Worm (Caenorhabditis elegans): ENCODE measurements around the gene mbk-1.

Gene mbk-1

DNA sequence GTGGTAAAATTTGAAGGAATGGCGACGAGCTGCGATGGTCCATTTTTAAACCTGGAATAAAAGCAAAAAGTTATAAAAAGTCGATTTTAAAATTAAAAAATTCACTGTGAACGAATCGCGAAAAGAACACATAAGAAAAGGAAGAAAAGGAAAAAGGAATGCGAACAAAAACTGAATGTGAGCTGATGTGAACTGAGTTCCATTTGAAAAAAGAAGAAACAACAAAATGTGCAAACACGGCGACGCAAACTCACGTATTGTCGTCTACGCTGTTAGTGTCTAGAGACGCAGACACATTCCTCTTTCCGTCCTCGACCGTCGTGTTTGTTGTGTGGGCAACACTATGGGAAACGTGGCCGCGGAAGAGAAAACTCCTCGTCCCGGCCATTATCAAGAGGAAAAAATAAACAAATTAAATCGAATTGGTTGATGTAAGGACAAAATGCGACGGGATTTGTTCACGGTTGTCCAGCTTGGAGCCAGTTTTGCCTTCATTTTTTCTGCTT, 29.4 kb upstream of the mbk-1 start, which contains the start of the genes C27C12.1 and C27C12.4 (continued):
- TF ChIP-seq nhr-12 (tag; optimal IDR thresholded peaks at IDR 0.05) (no peak), ceh-88 (GFP tag; IDR thresholded peaks at IDR 0.05) (0 out of 2 replicates have a peak, but pooled peaks have one; percentile 47), nhr-47 (tag; optimal IDR thresholded peaks at IDR 0.05) (peak; percentile 93), ces-1 (GFP tag; optimal IDR thresholded peaks at IDR 0.05) (no peak), fkh-4 (tag; optimal IDR thresholded peaks at IDR 0.05; ENCODE audit: borderline replicate concordance) (peak; percentile 63), unc-130 (tag; optimal IDR thresholded peaks at IDR 0.05) (peak; percentile 84), tlp-1 (tag; optimal IDR thresholded peaks at IDR 0.05) (no peak), aly-2 (tag; optimal IDR thresholded peaks at IDR 0.05) (peak; percentile 45), nhr-11 (tag; optimal IDR thresholded peaks at IDR 0.05) (peak; percentile 47), dpl-1 (GFP tag; optimal IDR thresholded peaks at IDR 0.05) (peak; percentile 71 to 79 (median 79)), xbp-1 (tag; optimal IDR thresholded peaks at IDR 0.05) (peak; percentile 83), ceh-8 (GFP tag; optimal IDR thresholded peaks at IDR 0.05) (peak; percentile 25), F16B12.6 (tag; optimal IDR thresholded peaks at IDR 0.05) (peak; percentile 99), ztf-11 (tag; optimal IDR thresholded peaks at IDR 0.05) (peak in 1 of 2 experiments; percentile 82), zag-1 (tag; optimal IDR thresholded peaks at IDR 0.05) (no peak), C16A3.4 (tag; optimal IDR thresholded peaks at IDR 0.05) (peak; percentile 92), lsy-2 (tag; optimal IDR thresholded peaks at IDR 0.05) (peak; percentile 82 to 89), unc-62 (GFP tag; optimal IDR thresholded peaks at IDR 0.05) (no peak), swsn-7 (tag; optimal IDR thresholded peaks at IDR 0.05) (peak; percentile 89), nhr-237 (tag; optimal IDR thresholded peaks at IDR 0.05) (no peak), ceh-90 (tag; optimal IDR thresholded peaks at IDR 0.05) (peak; percentile 80), grh-1 (GFP tag; IDR thresholded peaks at IDR 0.05) (peak; percentile 67), blmp-1 (tag; optimal IDR thresholded peaks at IDR 0.05) (peak; percentile 59), nhr-85 (tag) (peak; percentile 93), elt-3 (tag; optimal IDR thresholded peaks at IDR 0.05) (peak in 3 of 6 experiments; percentile 44 to 70 (median 67)), fkh-8 (tag; optimal IDR thresholded peaks at IDR 0.05) (peak; percentile 90), tbx-2 (tag; optimal IDR thresholded peaks at IDR 0.05) (peak; percentile 94), rnt-1 (tag; optimal IDR thresholded peaks at IDR 0.05) (peak; percentile 96), snpc-4 (tag; optimal IDR thresholded peaks at IDR 0.05) (peak; percentile 86), sptf-1 (tag; optimal IDR thresholded peaks at IDR 0.05) (no peak), Y116A8C.19 (tag; optimal IDR thresholded peaks at IDR 0.05; ENCODE audit: borderline replicate concordance) (no peak), lin-35 (GFP tag; optimal IDR thresholded peaks at IDR 0.05) (peak; percentile 75 to 88), C04F5.9 (tag; optimal IDR thresholded peaks at IDR 0.05) (peak; percentile 61), alr-1 (tag; optimal IDR thresholded peaks at IDR 0.05; ENCODE audit: borderline replicate concordance) (no peak), lin-14 (GFP tag; optimal IDR thresholded peaks at IDR 0.05) (peak; percentile 95), aha-1 (tag; optimal IDR thresholded peaks at IDR 0.05) (no peak), unc-98 (GFP tag; IDR thresholded peaks at IDR 0.05) (peak; percentile 55; the same call in 1 of the 2 replicates), hpl-2 (GFP tag; optimal IDR thresholded peaks at IDR 0.05) (peak; percentile 13), mef-2 (tag; optimal IDR thresholded peaks at IDR 0.05) (peak; percentile 27), lin-13 (GFP tag; optimal IDR thresholded peaks at IDR 0.05) (peak; percentile 66), ceh-82 (tag; optimal IDR thresholded peaks at IDR 0.05) (peak; percentile 82 to 90 (median 84)), isw-1 (GFP tag; IDR thresholded peaks at IDR 0.05) (peak; percentile 76), vab-15 (tag; optimal IDR thresholded peaks at IDR 0.05) (no peak), pqm-1 (tag; optimal IDR thresholded peaks at IDR 0.05) (no peak)

DNA sequence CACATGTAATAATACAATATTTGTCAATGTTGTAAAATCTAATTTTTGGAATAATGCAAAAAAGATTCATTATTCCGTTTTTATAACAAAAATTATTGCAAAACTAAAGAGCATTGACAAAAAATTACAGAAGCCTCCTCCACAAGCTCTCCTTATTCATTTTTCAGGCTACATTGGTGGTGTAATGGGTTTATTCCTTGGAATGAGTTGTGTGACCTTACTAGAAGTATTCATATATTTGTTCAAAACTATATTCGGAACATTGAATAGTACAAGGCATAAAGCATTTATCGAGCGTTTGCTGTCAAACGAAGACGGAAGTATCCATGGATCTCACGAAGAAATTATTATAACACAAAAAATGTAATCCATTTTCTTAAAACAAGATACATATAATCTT, 27.6 kb upstream of the mbk-1 start:
- TF ChIP-seq efl-1 (optimal IDR thresholded peaks at IDR 0.05) = no peak
- TF ChIP-seq efl-1 (GFP tag; optimal IDR thresholded peaks at IDR 0.05 in 1 of 2) = peak in 1 of 2 experiments; percentile 91
- TF ChIP-seq tbx-2 (tag; optimal IDR thresholded peaks at IDR 0.05) = no peak
